Worm (Caenorhabditis elegans): ENCODE measurements around the gene dhs-23.

dhs-23 gene

ce11 chrV:15352376-15352775, 28.6 kb upstream of the dhs-23 start, which contains the start of gene srx-58:
Gene srx-58, plus strand, starts transcription at chrV:15352676.
- no peak for TF ChIP-seq nhr-90 (tag; optimal IDR thresholded peaks at IDR 0.05)
- no peak for TF ChIP-seq B0019.2 (GFP tag; conservative IDR thresholded peaks at IDR 0.05)
- TF ChIP-seq B0336.3 (GFP tag; IDR thresholded peaks at IDR 0.05), result no peak
- TF ChIP-seq attf-5 (GFP tag; optimal IDR thresholded peaks at IDR 0.05), result no peak
- TF ChIP-seq akir-1 (GFP tag; optimal IDR thresholded peaks at IDR 0.05), result no peak
- TF ChIP-seq bed-2 (GFP tag; IDR thresholded peaks at IDR 0.05), result no peak
- no peak for TF ChIP-seq ama-1 (optimal IDR thresholded peaks at IDR 0.05)
- no peak for TF ChIP-seq ama-1 (GFP tag; optimal IDR thresholded peaks at IDR 0.05)
- no peak for TF ChIP-seq lsy-27 (tag; optimal IDR thresholded peaks at IDR 0.05; ENCODE audit: borderline replicate concordance, insufficient read depth)
- TF ChIP-seq attf-6 (GFP tag; IDR thresholded peaks at IDR 0.05), result no peak
- no peak for TF ChIP-seq F37B4.10 (GFP tag; IDR thresholded peaks at IDR 0.05)
- TF ChIP-seq ccch-3 (GFP tag; optimal IDR thresholded peaks at IDR 0.05), result no peak

ce11 chrV:15354648-15355047, 26.4 kb upstream of the dhs-23 start, which contains the start of gene C29F3.7:
Gene C29F3.7, plus strand, starts transcription at chrV:15354901.
- no peak for TF ChIP-seq fkh-3 (tag; optimal IDR thresholded peaks at IDR 0.05)
- TF ChIP-seq hmg-1.2 (GFP tag; IDR thresholded peaks at IDR 0.05), result no peak
- TF ChIP-seq madf-3 (GFP tag; IDR thresholded peaks at IDR 0.05), result no peak
- no peak for TF ChIP-seq ztf-26 (tag; optimal IDR thresholded peaks at IDR 0.05)
- peak; percentile 85 for TF ChIP-seq atf-7 (tag; optimal IDR thresholded peaks at IDR 0.05)
- no peak for TF ChIP-seq mel-28 (tag; optimal IDR thresholded peaks at IDR 0.05; ENCODE audit: borderline replicate concordance)
- peak; percentile 78 for TF ChIP-seq ztf-22 (GFP tag; optimal IDR thresholded peaks at IDR 0.05)
- peak; percentile 92 for TF ChIP-seq nhr-80 (tag; optimal IDR thresholded peaks at IDR 0.05)
- TF ChIP-seq snpc-1.1 (tag; optimal IDR thresholded peaks at IDR 0.05; ENCODE audit: insufficient read depth), result no peak
- no peak for TF ChIP-seq pbrm-1 (GFP tag; IDR thresholded peaks at IDR 0.05)
- peak; percentile 49 for TF ChIP-seq unc-62 (GFP tag; optimal IDR thresholded peaks at IDR 0.05)
- no peak for TF ChIP-seq repo-1 (tag; optimal IDR thresholded peaks at IDR 0.05)
- no peak for TF ChIP-seq dpl-1 (GFP tag; optimal IDR thresholded peaks at IDR 0.05)
- peak; percentile 16; the same call in 1 of the 2 replicates for TF ChIP-seq cebp-1 (GFP tag; IDR thresholded peaks at IDR 0.05)
- TF ChIP-seq cebp-1 (tag; optimal IDR thresholded peaks at IDR 0.05), result no peak
- no peak for TF ChIP-seq mxl-1 (tag; optimal IDR thresholded peaks at IDR 0.05)
- no peak for TF ChIP-seq hsf-1 (GFP tag; IDR thresholded peaks at IDR 0.05)
- TF ChIP-seq ekl-4 (GFP tag; IDR thresholded peaks at IDR 0.05), result no peak
- TF ChIP-seq aptf-3 (GFP tag; IDR thresholded peaks at IDR 0.05), result no peak
- TF ChIP-seq xnd-1 (tag; optimal IDR thresholded peaks at IDR 0.05), result no peak
- no peak for TF ChIP-seq akir-1 (GFP tag; optimal IDR thresholded peaks at IDR 0.05)
- no peak for TF ChIP-seq unc-130 (GFP tag; optimal IDR thresholded peaks at IDR 0.05)
- TF ChIP-seq T26A5.8 (tag; optimal IDR thresholded peaks at IDR 0.05), result no peak
- no peak for TF ChIP-seq egl-44 (GFP tag; IDR thresholded peaks at IDR 0.05)
- no peak for TF ChIP-seq ztf-25 (GFP tag; IDR thresholded peaks at IDR 0.05)

ce11 chrV:15361412-15361811, 19.6 kb upstream of the dhs-23 start, which contains the start of gene ech-1.1:
Gene ech-1.1, minus strand, starts transcription at chrV:15361512.
- TF ChIP-seq hmg-1.2 (GFP tag; IDR thresholded peaks at IDR 0.05), result 0 out of 2 replicates have a peak, but pooled peaks have one; percentile 45

- TF ChIP-seq somi-1 (GFP tag; optimal IDR thresholded peaks at IDR 0.05), result no peak
- TF ChIP-seq cebp-1 (GFP tag; IDR thresholded peaks at IDR 0.05), result no peak
- TF ChIP-seq cebp-1 (tag; optimal IDR thresholded peaks at IDR 0.05), result no peak
- no peak for TF ChIP-seq F33H1.4 (GFP tag; IDR thresholded peaks at IDR 0.05)
- TF ChIP-seq attf-3 (GFP tag; conservative IDR thresholded peaks at IDR 0.05), result no peak
- no peak for TF ChIP-seq ceh-27 (GFP tag; optimal IDR thresholded peaks at IDR 0.05)
- no peak for TF ChIP-seq nhr-27 (tag; optimal IDR thresholded peaks at IDR 0.05)
- no peak for TF ChIP-seq rpc-1 (optimal IDR thresholded peaks at IDR 0.05)
- TF ChIP-seq rpc-1 (tag; optimal IDR thresholded peaks at IDR 0.05), result no peak
- no peak for TF ChIP-seq snpc-4 (GFP tag; optimal IDR thresholded peaks at IDR 0.05)
- no peak for TF ChIP-seq snpc-4 (tag; optimal IDR thresholded peaks at IDR 0.05)
- no peak for TF ChIP-seq lsy-27 (tag; optimal IDR thresholded peaks at IDR 0.05; ENCODE audit: borderline replicate concordance, insufficient read depth)
- no peak for TF ChIP-seq ztf-18 (tag; optimal IDR thresholded peaks at IDR 0.05)
These were observed 13.2 kb upstream of the dhs-23 start for ce11 chrV:15367770-15368169.
